Fruit fly (Drosophila melanogaster): ENCODE measurements around the gene CG42369.

- TF ChIP-seq Dll (optimal IDR thresholded peaks at IDR 0.05) (no peak), usp (GFP tag; optimal IDR thresholded peaks at IDR 0.05) (no peak), CG8478 (optimal IDR thresholded peaks at IDR 0.05) (no peak), psq (optimal IDR thresholded peaks at IDR 0.05) (no peak)
These were observed 24.4 kb upstream of the CG42369 start for dm6 chr2L:6421495-6421894.

Data from whole organism.